Worm (Caenorhabditis elegans) whole organism, L1 larva: Measurements from ENCODE around the gene T22B7.4.

Source experiments
- alr-1 ChIP-seq: fragments of 200-800 bp; sonication (Bioruptor generic); optimal IDR thresholded peaks from 2 replicates; lab custom pipeline; 2018; ENCODE audit warnings: borderline replicate concordance, mild to moderate bottlenecking, missing genetic modification characterization, missing compliant biosample characterization
- aly-2 ChIP-seq: fragments of 150-350 bp; optimal IDR thresholded peaks from 2 replicates; lab custom pipeline; 2014; ENCODE audit warnings: missing biosample characterization, missing genetic modification characterization
- blmp-1 ChIP-seq: fragments of 150-350 bp; optimal IDR thresholded peaks from 2 replicates; lab custom pipeline; 2014; ENCODE audit warnings: missing biosample characterization, missing genetic modification characterization
- ceh-82 ChIP-seq, 3 experiments: fragments of 150-350 bp in 1 of 3; sonication (generic microtip) in 2 of 3; optimal IDR thresholded peaks; 2 replicates each; lab custom pipeline; 2014 to 2017; ENCODE audit warnings: missing biosample characterization in 3 of 3, missing genetic modification characterization in 3 of 3
- ces-1 ChIP-seq: fragments of 150-350 bp; optimal IDR thresholded peaks from 2 replicates; lab custom pipeline; 2014; ENCODE audit warnings: missing biosample characterization, missing genetic modification reagents, missing genetic modification characterization
- dpl-1 ChIP-seq, 3 experiments: fragments of 150-350 bp in 2 of 3; sonication (generic microtip) in 1 of 3; optimal IDR thresholded peaks; 2 replicates each; lab custom pipeline; 2014 to 2017; ENCODE audit warnings: missing biosample characterization in 3 of 3, missing genetic modification characterization in 3 of 3, missing genetic modification reagents in 3 of 3
- dsc-1 ChIP-seq: sonication (generic microtip); optimal IDR thresholded peaks from 2 replicates; lab custom pipeline; 2016; ENCODE audit warnings: mild to moderate bottlenecking, missing genetic modification characterization, missing compliant biosample characterization
- efl-1 ChIP-seq, 4 experiments: fragments of 150-350 bp; optimal IDR thresholded peaks in 3 of 4; peaks in 1 of 4; 1 replicate in 1 of 4; 2 replicates in 3 of 4; lab custom pipeline; 2014; ENCODE audit warnings: missing biosample characterization in 2 of 4, missing genetic modification characterization in 2 of 4, missing genetic modification reagents in 2 of 4
- elt-2 ChIP-seq: sonication (generic microtip); optimal IDR thresholded peaks from 2 replicates; lab custom pipeline; 2016; ENCODE audit warnings: missing genetic modification characterization, mild to moderate bottlenecking, inconsistent platforms, missing compliant biosample characterization, missing genetic modification reagents
- elt-3 ChIP-seq, 6 experiments: fragments of 150-350 bp in 1 of 6; sonication (generic microtip); optimal IDR thresholded peaks; 2 replicates each; lab custom pipeline; 2017 to 2018; ENCODE audit warnings: missing biosample characterization in 6 of 6, missing genetic modification characterization in 6 of 6, inconsistent platforms in 1 of 6
- ets-5 ChIP-seq: fragments of 200-800 bp; sonication (Bioruptor generic); IDR thresholded peaks from 2 replicates; pipeline ENCODE4 v1.3.6; 2022; ENCODE audit warnings: missing genetic modification characterization, missing compliant biosample characterization
- fkh-8 ChIP-seq: sonication (generic microtip); optimal IDR thresholded peaks from 2 replicates; lab custom pipeline; 2016; ENCODE audit warnings: mild to moderate bottlenecking, missing genetic modification characterization, missing compliant biosample characterization
- grh-1 ChIP-seq: fragments of 200-800 bp; sonication (Bioruptor generic); IDR thresholded peaks from 2 replicates; pipeline ENCODE4 v1.3.6; 2022; ENCODE audit warnings: missing genetic modification reagents, missing genetic modification characterization, missing compliant biosample characterization
- hlh-4 ChIP-seq: sonication (generic microtip); optimal IDR thresholded peaks from 2 replicates; lab custom pipeline; 2016; ENCODE audit warnings: mild to moderate bottlenecking, missing genetic modification characterization, missing compliant biosample characterization
- hpl-2 ChIP-seq: fragments of 150-350 bp; optimal IDR thresholded peaks from 2 replicates; lab custom pipeline; 2014; ENCODE audit warnings: missing biosample characterization, missing genetic modification reagents, missing genetic modification characterization
- lin-14 ChIP-seq: fragments of 200-800 bp; sonication (Bioruptor generic); optimal IDR thresholded peaks from 2 replicates; lab custom pipeline; 2018; ENCODE audit warnings: mild to moderate bottlenecking, missing genetic modification characterization, moderate library complexity, missing compliant biosample characterization
- lin-15B ChIP-seq: fragments of 150-350 bp; sonication (generic microtip); optimal IDR thresholded peaks from 3 replicates; lab custom pipeline; 2014; ENCODE audit warnings: missing biosample characterization, missing genetic modification characterization
- lin-35 ChIP-seq, 2 experiments: fragments of 150-350 bp; optimal IDR thresholded peaks; 2 replicates each; lab custom pipeline; 2014; ENCODE audit warnings: missing biosample characterization in 2 of 2, missing genetic modification characterization in 2 of 2, missing genetic modification reagents in 2 of 2
- lin-39 ChIP-seq: fragments of 150-350 bp; optimal IDR thresholded peaks from 2 replicates; lab custom pipeline; 2014; ENCODE audit warnings: missing biosample characterization, missing genetic modification reagents, missing genetic modification characterization
- lsy-2 ChIP-seq, 2 experiments: fragments of 150-350 bp; optimal IDR thresholded peaks; 2 replicates each; lab custom pipeline; 2014; ENCODE audit warnings: missing biosample characterization in 2 of 2, missing genetic modification characterization in 2 of 2
- mab-9 ChIP-seq: fragments of 200-800 bp; sonication (Bioruptor generic); IDR thresholded peaks from 2 replicates; pipeline ENCODE4 v1.3.6; 2022; ENCODE audit warnings: missing genetic modification reagents, missing genetic modification characterization, missing compliant biosample characterization
- mdl-1 ChIP-seq, 2 experiments: fragments of 150-350 bp; optimal IDR thresholded peaks; 2 replicates each; lab custom pipeline; 2014 to 2017; ENCODE audit warnings: missing biosample characterization in 2 of 2, missing genetic modification characterization in 2 of 2, inconsistent platforms in 1 of 2
- mef-2 ChIP-seq: fragments of 150-350 bp; optimal IDR thresholded peaks from 2 replicates; lab custom pipeline; 2014; ENCODE audit warnings: missing biosample characterization, missing genetic modification characterization
- mep-1 ChIP-seq: fragments of 150-350 bp; optimal IDR thresholded peaks from 2 replicates; lab custom pipeline; 2014; ENCODE audit warnings: missing biosample characterization, missing genetic modification characterization
- nhr-12 ChIP-seq: sonication (generic microtip); optimal IDR thresholded peaks from 2 replicates; lab custom pipeline; 2017; ENCODE audit warnings: missing biosample characterization, missing genetic modification characterization
- nhr-20 ChIP-seq: sonication (generic microtip); optimal IDR thresholded peaks from 2 replicates; lab custom pipeline; 2016; ENCODE audit warnings: mild to moderate bottlenecking, missing genetic modification characterization, missing compliant biosample characterization
- nhr-47 ChIP-seq: sonication (generic microtip); optimal IDR thresholded peaks from 2 replicates; lab custom pipeline; 2016; ENCODE audit warnings: mild to moderate bottlenecking, missing genetic modification characterization, moderate library complexity, missing compliant biosample characterization
- nhr-71 ChIP-seq: sonication (generic microtip); optimal IDR thresholded peaks from 2 replicates; lab custom pipeline; 2016; ENCODE audit warnings: mild to moderate bottlenecking, missing genetic modification characterization, moderate library complexity, missing compliant biosample characterization
- nhr-85 ChIP-seq: sonication (generic microtip); peaks from one replicate; lab custom pipeline; 2016; ENCODE audit warnings: missing genetic modification characterization, inconsistent platforms, missing compliant biosample characterization
- nhr-90 ChIP-seq: sonication (generic microtip); optimal IDR thresholded peaks from 2 replicates; lab custom pipeline; 2016; ENCODE audit warnings: mild to moderate bottlenecking, missing genetic modification characterization, missing compliant biosample characterization; ENCODE audit not compliant: poor library complexity
- snpc-4 ChIP-seq: fragments of 150-350 bp; optimal IDR thresholded peaks from 2 replicates; lab custom pipeline; 2014; ENCODE audit warnings: missing biosample characterization, missing genetic modification characterization
- snu-23 ChIP-seq: sonication (generic microtip); optimal IDR thresholded peaks from 2 replicates; lab custom pipeline; 2016; ENCODE audit warnings: missing genetic modification characterization, missing compliant biosample characterization
- unc-86 ChIP-seq: sonication (generic microtip); optimal IDR thresholded peaks from 2 replicates; lab custom pipeline; 2016; ENCODE audit warnings: missing genetic modification characterization, missing compliant biosample characterization
- unc-98 ChIP-seq: fragments of 200-800 bp; sonication (Bioruptor generic); IDR thresholded peaks from 2 replicates; pipeline ENCODE4 v1.3.6; 2022; ENCODE audit warnings: missing genetic modification characterization, missing compliant biosample characterization
- vab-15 ChIP-seq: sonication (generic microtip); optimal IDR thresholded peaks from 2 replicates; lab custom pipeline; 2017; ENCODE audit warnings: missing genotype, mild to moderate bottlenecking, missing genetic modification characterization, missing compliant biosample characterization
- ztf-4 ChIP-seq: fragments of 150-350 bp; optimal IDR thresholded peaks from 2 replicates; lab custom pipeline; 2014; ENCODE audit warnings: missing biosample characterization, missing genetic modification characterization

T22B7.4 gene

DNA sequence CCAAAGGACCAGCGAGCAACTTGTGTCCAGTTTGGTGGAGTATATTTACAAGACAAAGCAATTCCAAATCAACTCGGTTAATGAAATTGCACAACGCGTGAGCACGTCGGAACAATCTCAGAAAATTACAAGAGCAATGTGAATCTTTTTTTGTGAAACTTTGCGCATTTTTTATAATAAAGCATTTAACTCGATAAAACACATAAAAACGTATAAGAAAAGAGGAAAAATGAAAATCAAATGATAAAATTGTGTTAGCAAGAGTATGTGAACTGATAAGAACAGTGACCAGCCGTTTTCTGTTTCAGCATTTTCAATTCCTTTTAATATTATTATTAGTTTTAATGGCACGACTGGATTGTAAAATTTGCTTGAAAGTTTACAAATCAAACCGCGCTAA is 9.6 kb downstream of the T22B7.4 start, which contains the start of gene T22B7.8:
T22B7.8 (plus strand) TSS at position 301 of the 400 bp plus-strand sequence.
- no peak for TF ChIP-seq hlh-4 (tag; lab: Kevin White, UChicago)
- TF ChIP-seq dpl-1 (GFP tag; optimal IDR thresholded peaks at IDR 0.05; lab: Kevin White, UChicago): no peak
- TF ChIP-seq snpc-4: no peak
- peak; percentile 6 for TF ChIP-seq elt-2 (tag; lab: Kevin White, UChicago)
- TF ChIP-seq unc-98: no peak
- TF ChIP-seq, all 84 proteins: peak for 1

DNA sequence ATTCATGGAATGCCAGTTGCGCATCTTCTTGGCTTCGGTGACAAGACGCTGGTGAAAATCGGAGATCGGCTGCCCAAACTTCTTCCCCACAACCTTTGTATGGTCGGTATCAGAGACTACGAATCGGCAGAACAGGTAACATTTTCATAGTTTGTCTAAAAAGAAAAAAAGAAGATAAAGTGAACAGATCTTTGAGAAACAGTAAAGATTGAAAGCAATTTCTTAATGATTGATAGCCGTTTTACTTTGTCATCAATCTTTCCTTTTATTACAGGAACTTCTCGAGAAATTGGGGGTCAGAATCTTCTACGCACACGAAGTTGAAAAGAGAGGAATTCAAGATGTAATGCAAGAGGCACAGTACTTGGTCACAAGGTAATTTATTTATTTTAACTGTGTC is 10.2 kb downstream of the T22B7.4 start:
- peak in 1 of 2 experiments; percentile 12 for TF ChIP-seq lsy-2 (tag; optimal IDR thresholded peaks at IDR 0.05; lab: Kevin White, UChicago)
- no peak for TF ChIP-seq efl-1 (optimal IDR thresholded peaks at IDR 0.05; lab: Kevin White, UChicago)
- TF ChIP-seq efl-1 (GFP tag; optimal IDR thresholded peaks at IDR 0.05 in 1 of 2; lab: Kevin White, UChicago): no peak
- peak; percentile 14 for TF ChIP-seq blmp-1 (tag; lab: Kevin White, UChicago)
- TF ChIP-seq lin-35 (GFP tag; optimal IDR thresholded peaks at IDR 0.05; lab: Kevin White, UChicago): peak in 1 of 2 experiments; percentile 10
- peak; percentile 28 for TF ChIP-seq nhr-90 (tag; lab: Kevin White, UChicago)
- TF ChIP-seq lin-14 (GFP tag; lab: Kevin White, UChicago): peak; percentile 17
- no peak for TF ChIP-seq dsc-1 (tag; lab: Kevin White, UChicago)
- TF ChIP-seq aly-2: no peak
- TF ChIP-seq elt-3 (tag; optimal IDR thresholded peaks at IDR 0.05; lab: Kevin White, UChicago): peak in 3 of 6 experiments; percentile 0 to 41 (median 35)
- peak; percentile 71 for TF ChIP-seq nhr-85 (tag; lab: Kevin White, UChicago)
- TF ChIP-seq nhr-47 (tag; lab: Kevin White, UChicago): no peak
- TF ChIP-seq ces-1 (GFP tag; lab: Kevin White, UChicago): no peak
- TF ChIP-seq mab-9 (GFP tag; lab: Robert Waterston, UW): no peak
- TF ChIP-seq nhr-71 (tag; lab: Kevin White, UChicago): peak; percentile 15
- no peak for TF ChIP-seq mef-2 (tag; lab: Kevin White, UChicago)
- TF ChIP-seq hpl-2: no peak
- no peak for TF ChIP-seq vab-15 (tag; lab: Kevin White, UChicago)

DNA sequence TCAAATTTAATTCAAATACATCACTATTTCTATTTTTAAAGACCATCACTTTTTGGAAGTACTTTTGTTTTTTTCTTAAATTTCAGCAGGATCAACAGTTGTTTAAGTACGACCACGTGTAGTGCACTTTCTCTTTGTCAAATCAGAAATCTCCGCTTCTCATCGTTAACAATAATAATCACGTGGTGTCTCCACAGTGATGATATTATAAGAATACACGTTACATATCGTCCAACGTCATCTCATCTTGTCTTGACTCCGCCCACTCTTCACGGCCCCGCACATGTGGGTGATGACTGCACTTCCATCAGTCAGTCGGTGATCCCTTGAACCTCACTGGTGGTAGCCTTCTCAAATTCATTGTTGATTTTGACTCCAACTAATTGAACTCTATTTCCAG is 11.3 kb downstream of the T22B7.4 start, which contains the start of gene argn-1:
argn-1 (plus strand) TSS at position 83 of the 400 bp plus-strand sequence.
- TF ChIP-seq fkh-8 (tag; lab: Kevin White, UChicago): no peak
- TF ChIP-seq nhr-85 (tag; lab: Kevin White, UChicago): peak; percentile 72
- no peak for TF ChIP-seq hlh-4 (tag; lab: Kevin White, UChicago)
- no peak for TF ChIP-seq ztf-4 (tag; lab: Kevin White, UChicago)
- peak in 1 of 2 experiments; percentile 38 for TF ChIP-seq lin-35 (GFP tag; optimal IDR thresholded peaks at IDR 0.05; lab: Kevin White, UChicago)
- no peak for TF ChIP-seq lin-39 (tag; lab: Kevin White, UChicago)
- peak; percentile 20 for TF ChIP-seq snu-23 (GFP tag; lab: Kevin White, UChicago)
- peak; percentile 50 for TF ChIP-seq nhr-20 (tag; lab: Kevin White, UChicago)
- TF ChIP-seq mdl-1 (tag; optimal IDR thresholded peaks at IDR 0.05; lab: Kevin White, UChicago): peak in 1 of 2 experiments; percentile 52
- peak; percentile 22 for TF ChIP-seq lin-14 (GFP tag; lab: Kevin White, UChicago)
- no peak for TF ChIP-seq unc-86 (tag; lab: Kevin White, UChicago)
- TF ChIP-seq alr-1 (tag; lab: Kevin White, UChicago): no peak
- peak in 1 of 6 experiments; percentile 42 for TF ChIP-seq elt-3 (tag; optimal IDR thresholded peaks at IDR 0.05; lab: Kevin White, UChicago)
- peak; percentile 48 for TF ChIP-seq nhr-71 (tag; lab: Kevin White, UChicago)
- TF ChIP-seq mep-1 (tag; lab: Kevin White, UChicago): no peak
- no peak for TF ChIP-seq nhr-12 (tag; lab: Kevin White, UChicago)
- TF ChIP-seq ceh-82 (tag; optimal IDR thresholded peaks at IDR 0.05; lab: Kevin White, UChicago): no peak
- peak; percentile 58 for TF ChIP-seq blmp-1 (tag; lab: Kevin White, UChicago)
- peak; percentile 36; the same call in 1 of the 2 replicates for TF ChIP-seq grh-1 (GFP tag; lab: Robert Waterston, UW)
- TF ChIP-seq ets-5 (GFP tag; lab: Robert Waterston, UW): no peak
- TF ChIP-seq nhr-90 (tag; lab: Kevin White, UChicago): peak; percentile 52
- no peak for TF ChIP-seq lin-15B (tag; lab: Kevin White, UChicago)
